Fruit fly (Drosophila melanogaster) whole organism, embryonic: ENCODE data around the gene CG34179.
A peak's percentile ranks its signal among the peaks of the same experiment; 100 is the strongest.

ENCODE experiments used
- CG10274 ChIP-seq: fragments of 200-800 bp; sonication (Bioruptor generic); optimal IDR thresholded peaks from 3 replicates; lab custom pipeline; 2017; ENCODE audit warnings: missing biosample characterization, mild to moderate bottlenecking, missing genetic modification characterization
- CG10321 ChIP-seq: fragments of 200-800 bp; sonication (Bioruptor generic); IDR thresholded peaks from 2 replicates; pipeline ENCODE4 v1.3.6; 2022; ENCODE audit warnings: missing biosample characterization, missing genetic modification characterization
- CG11456 ChIP-seq: fragments of 200-800 bp; sonication (Bioruptor generic); IDR thresholded peaks from 3 replicates; pipeline ENCODE4 v1.3.6; 2022; ENCODE audit warnings: missing biosample characterization, missing genetic modification characterization
- CG12391 ChIP-seq: fragments of 200-800 bp; sonication (Bioruptor generic); optimal IDR thresholded peaks from 3 replicates; lab custom pipeline; 2018; ENCODE audit warnings: missing biosample characterization, mild to moderate bottlenecking, missing genetic modification characterization, moderate library complexity
- CG12744 ChIP-seq: fragments of 200-800 bp; sonication (Bioruptor generic); optimal IDR thresholded peaks from 2 replicates; lab custom pipeline; 2016; ENCODE audit warnings: missing biosample characterization, missing genetic modification characterization
- CG14441 ChIP-seq: fragments of 200-800 bp; sonication (Bioruptor generic); IDR thresholded peaks from 2 replicates; pipeline ENCODE4 v1.3.6; 2022; ENCODE audit warnings: missing biosample characterization, missing genetic modification characterization
- CG1603 ChIP-seq: fragments of 200-800 bp; sonication (Bioruptor generic); optimal IDR thresholded peaks from 2 replicates; lab custom pipeline; 2019; ENCODE audit warnings: missing biosample characterization, mild to moderate bottlenecking, missing genetic modification characterization, moderate library complexity
- CG2129 ChIP-seq: fragments of 200-800 bp; sonication (Bioruptor generic); IDR thresholded peaks from 2 replicates; pipeline ENCODE4 v1.3.6; 2022; ENCODE audit warnings: missing biosample characterization, missing genetic modification characterization; ENCODE audit not compliant: partially characterized antibody
- CG3163 ChIP-seq: fragments of 200-800 bp; sonication (Bioruptor generic); optimal IDR thresholded peaks from 3 replicates; lab custom pipeline; 2016; ENCODE audit warnings: missing biosample characterization, missing genetic modification characterization
- CG32532 ChIP-seq: fragments of 200-800 bp; sonication (Bioruptor generic); IDR thresholded peaks from 2 replicates; pipeline ENCODE4 v1.3.6; 2022; ENCODE audit warnings: missing biosample characterization, missing genetic modification characterization
- CG4424 ChIP-seq: fragments of 200-800 bp; sonication (Bioruptor generic); optimal IDR thresholded peaks from 3 replicates; lab custom pipeline; 2016; ENCODE audit warnings: missing biosample characterization, missing genetic modification characterization
- CG6175 ChIP-seq: fragments of 200-800 bp; sonication (Bioruptor generic); IDR thresholded peaks from 3 replicates; pipeline ENCODE4 v1.3.6; 2022; ENCODE audit warnings: missing biosample characterization, missing genetic modification characterization
- CG9876 ChIP-seq: fragments of 200-800 bp; sonication (Bioruptor generic); optimal IDR thresholded peaks from 2 replicates; lab custom pipeline; 2016; ENCODE audit warnings: missing biosample characterization, missing genetic modification characterization
- CoRest ChIP-seq: fragments of 200-800 bp; sonication (Bioruptor generic); optimal IDR thresholded peaks from 3 replicates; lab custom pipeline; 2018; ENCODE audit warnings: missing biosample characterization, mild to moderate bottlenecking, missing genetic modification characterization, moderate library complexity
- Dad ChIP-seq: fragments of 200-800 bp; sonication (Bioruptor generic); optimal IDR thresholded peaks from 3 replicates; lab custom pipeline; 2016; ENCODE audit warnings: missing biosample characterization, missing genetic modification characterization
- Dll ChIP-seq: fragments of 200-800 bp; sonication (Bioruptor generic); IDR thresholded peaks from 4 replicates; pipeline ENCODE4 v1.3.6; 2022; ENCODE audit warnings: missing biosample characterization, missing genetic modification characterization; ENCODE audit not compliant: partially characterized antibody
- Dref ChIP-seq: fragments of 200-800 bp; sonication (Bioruptor generic); IDR thresholded peaks from 2 replicates; pipeline ENCODE4 v1.3.6; 2022; ENCODE audit warnings: missing biosample characterization, missing genetic modification characterization
- E2f1 ChIP-seq: fragments of 200-800 bp; sonication (Bioruptor generic); IDR thresholded peaks from 2 replicates; pipeline ENCODE4 v1.3.6; 2022; ENCODE audit warnings: missing biosample characterization, missing genetic modification characterization
- Lhr ChIP-seq: fragments of 200-800 bp; sonication (Bioruptor generic); optimal IDR thresholded peaks from 3 replicates; lab custom pipeline; 2017; ENCODE audit warnings: mild to moderate bottlenecking, missing biosample characterization, missing genetic modification reagents, missing genetic modification characterization
- MTF-1 ChIP-seq: fragments of 200-800 bp; sonication (Bioruptor generic); optimal IDR thresholded peaks from 2 replicates; lab custom pipeline; 2018; ENCODE audit warnings: missing biosample characterization, mild to moderate bottlenecking, missing genetic modification characterization, borderline replicate concordance
- Med ChIP-seq: fragments of 200-800 bp; sonication (Bioruptor generic); peaks from one replicate; lab custom pipeline; 2016; ENCODE audit warnings: missing biosample characterization, missing genetic modification characterization, mild to moderate bottlenecking, inconsistent platforms, moderate library complexity
- Nf-YA ChIP-seq: fragments of 200-800 bp; sonication (Bioruptor generic); IDR thresholded peaks from 2 replicates; pipeline ENCODE4 v1.3.6; 2022; ENCODE audit warnings: missing biosample characterization, missing genetic modification characterization
- Optix ChIP-seq: fragments of 200-800 bp; sonication (Bioruptor generic); IDR thresholded peaks from 3 replicates; pipeline ENCODE4 v1.3.6; 2022; ENCODE audit warnings: missing biosample characterization, missing genetic modification characterization
- Ravus ChIP-seq: fragments of 200-800 bp; sonication (Bioruptor generic); IDR thresholded peaks from 2 replicates; pipeline ENCODE4 v1.3.6; 2022; ENCODE audit warnings: missing biosample characterization, missing genetic modification characterization
- abd-A ChIP-seq: fragments of 200-800 bp; sonication (Bioruptor generic); optimal IDR thresholded peaks from 3 replicates; lab custom pipeline; 2019; ENCODE audit warnings: missing biosample characterization, mild to moderate bottlenecking, missing genetic modification characterization, moderate library complexity
- ase ChIP-seq: fragments of 200-800 bp; sonication (Bioruptor generic); IDR thresholded peaks from 3 replicates; pipeline ENCODE4 v1.3.6; 2022; ENCODE audit warnings: missing biosample characterization, missing genetic modification characterization
- bab2 ChIP-seq: fragments of 200-800 bp; sonication (Bioruptor generic); optimal IDR thresholded peaks from 2 replicates; lab custom pipeline; 2016; ENCODE audit warnings: missing biosample characterization, missing genetic modification characterization
- chn ChIP-seq: fragments of 200-800 bp; sonication (Bioruptor generic); optimal IDR thresholded peaks from 2 replicates; lab custom pipeline; 2016; ENCODE audit warnings: missing biosample characterization, missing genetic modification characterization
- crp ChIP-seq, 2 experiments: fragments of 200-800 bp; sonication (Bioruptor generic); optimal IDR thresholded peaks; 2 replicates in 1 of 2; 3 replicates in 1 of 2; lab custom pipeline; 2017; ENCODE audit warnings: missing biosample characterization in 2 of 2, missing genetic modification characterization in 2 of 2, mild to moderate bottlenecking in 1 of 2, moderate library complexity in 1 of 2
- da ChIP-seq: fragments of 200-800 bp; sonication (Bioruptor generic); optimal IDR thresholded peaks from 2 replicates; lab custom pipeline; 2016; ENCODE audit warnings: missing biosample characterization, missing genetic modification characterization
- dati ChIP-seq: fragments of 200-800 bp; sonication (Bioruptor generic); IDR thresholded peaks from 2 replicates; pipeline ENCODE4 v1.3.6; 2022; ENCODE audit warnings: missing biosample characterization, missing genetic modification characterization
- ewg ChIP-seq: fragments of 200-800 bp; sonication (Bioruptor generic); optimal IDR thresholded peaks from 3 replicates; lab custom pipeline; 2017; ENCODE audit warnings: mild to moderate bottlenecking, missing biosample characterization, missing genetic modification reagents, missing genetic modification characterization
- eyg ChIP-seq: fragments of 200-800 bp; sonication (Bioruptor generic); optimal IDR thresholded peaks from 3 replicates; lab custom pipeline; 2016; ENCODE audit warnings: missing biosample characterization, missing genetic modification characterization
- gce ChIP-seq: fragments of 200-800 bp; sonication (Bioruptor generic); IDR thresholded peaks from 3 replicates; pipeline ENCODE4 v1.3.6; 2022; ENCODE audit warnings: missing biosample characterization, missing genetic modification characterization
- inv ChIP-seq: fragments of 200-800 bp; sonication (Bioruptor generic); IDR thresholded peaks from 2 replicates; pipeline ENCODE4 v1.3.6; 2022; ENCODE audit warnings: missing biosample characterization, missing genetic modification characterization; ENCODE audit not compliant: partially characterized antibody
- jigr1 ChIP-seq: fragments of 200-800 bp; sonication (Bioruptor generic); IDR thresholded peaks from 3 replicates; pipeline ENCODE4 v1.3.6; 2022; ENCODE audit warnings: missing biosample characterization, missing genetic modification characterization
- lmd ChIP-seq: fragments of 200-800 bp; sonication (Bioruptor generic); IDR thresholded peaks from 2 replicates; pipeline ENCODE4 v1.3.6; 2022; ENCODE audit warnings: missing biosample characterization, missing genetic modification characterization
- luna ChIP-seq: fragments of 200-800 bp; sonication (Bioruptor generic); optimal IDR thresholded peaks from 2 replicates; lab custom pipeline; 2016; ENCODE audit warnings: missing biosample characterization, missing genetic modification characterization
- nerfin-2 ChIP-seq: fragments of 200-800 bp; sonication (Bioruptor generic); IDR thresholded peaks from 2 replicates; pipeline ENCODE4 v1.3.6; 2022; ENCODE audit warnings: missing biosample characterization, missing genetic modification characterization; ENCODE audit not compliant: partially characterized antibody
- p53 ChIP-seq: fragments of 200-800 bp; sonication (Bioruptor generic); optimal IDR thresholded peaks from 2 replicates; lab custom pipeline; 2016; ENCODE audit warnings: missing biosample characterization, missing genetic modification characterization
- pan ChIP-seq, 4 experiments: fragments of >200 bp in 3 of 4; fragments of 200-800 bp in 1 of 4; sonication (Bioruptor generic) in 1 of 4; optimal IDR thresholded peaks in 3 of 4; IDR thresholded peaks in 1 of 4; 2 replicates each; pipeline versions ENCODE4 v1.3.6 to Lab custom; 2017 to 2022; ENCODE audit warnings: missing biosample characterization in 2 of 4, missing genetic modification characterization in 2 of 4, mixed read lengths in 1 of 4
- pb ChIP-seq: fragments of 200-800 bp; sonication (Bioruptor generic); optimal IDR thresholded peaks from 3 replicates; lab custom pipeline; 2016; ENCODE audit warnings: missing biosample characterization, missing genetic modification characterization
- seq ChIP-seq: fragments of 200-800 bp; sonication (Bioruptor generic); IDR thresholded peaks from 2 replicates; pipeline ENCODE4 v1.3.6; 2022; ENCODE audit warnings: missing biosample characterization, missing genetic modification characterization
- sisA ChIP-seq: fragments of 200-800 bp; sonication (Bioruptor generic); IDR thresholded peaks from 2 replicates; pipeline ENCODE4 v1.3.6; 2022; ENCODE audit warnings: missing biosample characterization, missing genetic modification characterization
- stwl ChIP-seq: fragments of 200-800 bp; sonication (Bioruptor generic); optimal IDR thresholded peaks from 3 replicates; lab custom pipeline; 2018; ENCODE audit warnings: missing biosample characterization, mild to moderate bottlenecking, missing genetic modification characterization, moderate library complexity
- tin ChIP-seq: fragments of 200-800 bp; sonication (Bioruptor generic); optimal IDR thresholded peaks from 3 replicates; lab custom pipeline; 2016; ENCODE audit warnings: missing biosample characterization, missing genetic modification characterization
- yki ChIP-seq: fragments of >200 bp; optimal IDR thresholded peaks from 3 replicates; lab custom pipeline; 2018
- zen ChIP-seq: fragments of 200-800 bp; sonication (Bioruptor generic); optimal IDR thresholded peaks from 3 replicates; lab custom pipeline; 2018; ENCODE audit warnings: missing biosample characterization, mild to moderate bottlenecking, missing genetic modification characterization, moderate library complexity
- zen2 ChIP-seq: fragments of 200-800 bp; sonication (Bioruptor generic); IDR thresholded peaks from 3 replicates; pipeline ENCODE4 v1.3.6; 2022; ENCODE audit warnings: missing biosample characterization, missing genetic modification characterization; ENCODE audit not compliant: partially characterized antibody

CG34179 gene

DNA sequence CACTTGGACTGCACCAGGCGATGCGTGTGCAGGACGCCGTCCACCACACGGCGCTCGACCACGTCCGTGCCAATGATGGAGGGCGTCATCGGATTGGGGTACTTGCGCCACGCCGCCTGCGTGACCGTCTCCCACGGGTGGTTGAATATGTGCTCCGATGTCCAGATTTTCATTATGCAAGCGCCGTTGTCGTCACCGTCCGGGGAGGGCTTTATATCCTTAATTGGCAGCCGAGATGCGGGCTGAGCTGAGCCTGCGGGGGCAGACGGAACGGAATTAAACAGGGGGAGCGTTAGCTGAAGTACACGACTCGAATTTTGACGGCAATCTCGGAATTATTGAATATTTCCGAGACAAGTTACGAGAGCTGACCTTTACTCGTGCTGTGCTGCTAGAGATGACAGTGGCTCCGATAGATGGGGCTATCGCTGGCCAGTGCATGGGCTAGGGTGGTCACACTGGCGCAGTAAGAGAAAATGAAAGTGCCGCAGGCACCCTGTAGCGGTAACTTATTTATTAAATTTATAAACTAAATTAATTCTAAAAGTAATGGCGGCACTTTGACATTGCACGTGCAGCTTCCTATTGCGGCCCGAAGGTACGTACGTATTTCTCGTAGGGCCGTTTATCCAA, 862 bp downstream of the CG34179 start, which contains the start of gene IPIP (continued):
- TF ChIP-seq sisA (GFP tag; lab: Robert Waterston, UW) (0 out of 2 replicates have a peak, but pooled peaks have one; percentile 4), bab2 (GFP tag; lab: Kevin White, UChicago) (no peak), seq (GFP tag; lab: Robert Waterston, UW) (no peak), zen2 (peak; percentile 54; the same call in 1 of the 3 replicates), zen (tag; lab: Kevin White, UChicago) (no peak), crp (GFP tag; optimal IDR thresholded peaks at IDR 0.05; lab: Kevin White, UChicago) (peak in 1 of 2 experiments; percentile 73), CG12391 (peak; percentile 12), CG3163 (GFP tag; lab: Kevin White, UChicago) (no peak), CG14441 (GFP tag; lab: Robert Waterston, UW) (peak; percentile 26; the same call in 1 of the 2 replicates), inv (peak; percentile 83), Ravus (GFP tag; lab: Robert Waterston, UW) (no peak), nerfin-2 (peak; percentile 63), CG10321 (GFP tag; lab: Robert Waterston, UW) (no peak), CG32532 (GFP tag; lab: Robert Waterston, UW) (peak; percentile 67), CG10274 (no peak), pan (optimal IDR thresholded peaks at IDR 0.05; lab: Kevin White, UChicago) (no peak), pan (GFP tag; optimal IDR thresholded peaks at IDR 0.05 in 1 of 2, IDR thresholded peaks at IDR 0.05 in 1 of 2) (peak in 1 of 2 experiments; percentile 43), pb (GFP tag; lab: Kevin White, UChicago) (no peak), Dref (GFP tag; lab: Robert Waterston, UW) (peak; percentile 79), CG6175 (GFP tag; lab: Robert Waterston, UW) (0 out of 3 replicates have a peak, but pooled peaks have one; percentile 20), Optix (GFP tag; lab: Robert Waterston, UW) (no peak), abd-A (tag; lab: Kevin White, UChicago) (no peak), MTF-1 (peak; percentile 29), yki (lab: Kevin White, UChicago) (no peak), jigr1 (GFP tag; lab: Robert Waterston, UW) (no peak; the same call in 2 of the 3 replicates), CG9876 (GFP tag; lab: Kevin White, UChicago) (no peak), Dll (GFP tag; lab: Robert Waterston, UW) (peak; percentile 74; the same call in 3 of the 4 replicates), gce (GFP tag; lab: Robert Waterston, UW) (no peak), p53 (GFP tag; lab: Kevin White, UChicago) (no peak), Lhr (no peak), CG11456 (GFP tag; lab: Robert Waterston, UW) (peak; percentile 75), luna (no peak), eyg (GFP tag; lab: Kevin White, UChicago) (no peak), dati (GFP tag; lab: Robert Waterston, UW) (peak; percentile 13; the same call in 1 of the 2 replicates), CG2129 (GFP tag; lab: Robert Waterston, UW) (peak; percentile 41), Med (GFP tag; lab: Kevin White, UChicago) (peak; percentile 91), CG1603 (tag; lab: Kevin White, UChicago) (peak; percentile 66), lmd (GFP tag; lab: Robert Waterston, UW) (peak; percentile 49; the same call in 1 of the 2 replicates), ewg (GFP tag; lab: Kevin White, UChicago) (peak; percentile 12), Dad (peak; percentile 1), tin (GFP tag; lab: Kevin White, UChicago) (no peak), chn (GFP tag; lab: Kevin White, UChicago) (peak; percentile 62), stwl (tag; lab: Kevin White, UChicago) (peak; percentile 79), ase (GFP tag; lab: Robert Waterston, UW) (peak; percentile 34; the same call in 1 of the 3 replicates), E2f1 (0 out of 2 replicates have a peak, but pooled peaks have one; percentile 7), CG12744 (GFP tag; lab: Kevin White, UChicago) (no peak), da (GFP tag; lab: Kevin White, UChicago) (no peak), Nf-YA (peak; percentile 39; the same call in 1 of the 2 replicates), CoRest (tag; lab: Kevin White, UChicago) (no peak), CG4424 (GFP tag; lab: Kevin White, UChicago) (peak; percentile 10)
